Worm (Caenorhabditis elegans): ENCODE data around the gene F09B12.5.

F09B12.5 gene

ce11 chrX:15077597-15078261 is 6.8 kb upstream of the F09B12.5 start, which contains the start of the genes H40L08.8, H40L08.2 and H40L08.7 (continued):
- TF ChIP-seq hlh-17 (GFP tag; optimal IDR thresholded peaks at IDR 0.05; ENCODE audit: borderline replicate concordance): no peak
- no peak for TF ChIP-seq unc-98 (GFP tag; IDR thresholded peaks at IDR 0.05)
- no peak for TF ChIP-seq alr-1 (tag; optimal IDR thresholded peaks at IDR 0.05; ENCODE audit: borderline replicate concordance)
- no peak for TF ChIP-seq pax-3 (tag; optimal IDR thresholded peaks at IDR 0.05)
- no peak for TF ChIP-seq fos-1 (tag; optimal IDR thresholded peaks at IDR 0.05)
- no peak for TF ChIP-seq C16A3.4 (tag; optimal IDR thresholded peaks at IDR 0.05)
- no peak for TF ChIP-seq ztf-4 (tag; optimal IDR thresholded peaks at IDR 0.05)
- no peak for TF ChIP-seq zip-4 (GFP tag; optimal IDR thresholded peaks at IDR 0.05)
- no peak for TF ChIP-seq lin-13 (GFP tag; optimal IDR thresholded peaks at IDR 0.05)
- TF ChIP-seq unc-30 (tag; optimal IDR thresholded peaks at IDR 0.05): no peak
- TF ChIP-seq nhr-85 (tag): peak; percentile 90
- no peak for TF ChIP-seq lin-15B (tag; optimal IDR thresholded peaks at IDR 0.05)
- peak; percentile 48 for TF ChIP-seq nhr-19 (GFP tag; conservative IDR thresholded peaks at IDR 0.05)
- TF ChIP-seq aha-1 (tag; optimal IDR thresholded peaks at IDR 0.05): no peak
- no peak for TF ChIP-seq sup-37 (GFP tag; optimal IDR thresholded peaks at IDR 0.05)
- no peak for TF ChIP-seq aly-2 (tag; optimal IDR thresholded peaks at IDR 0.05)
- TF ChIP-seq nhr-12 (tag; optimal IDR thresholded peaks at IDR 0.05): no peak
- TF ChIP-seq lir-3 (tag; optimal IDR thresholded peaks at IDR 0.05; ENCODE audit: poor library complexity): no peak
- no peak for TF ChIP-seq ceh-90 (tag; optimal IDR thresholded peaks at IDR 0.05)
- TF ChIP-seq lin-35 (GFP tag; optimal IDR thresholded peaks at IDR 0.05): peak in 1 of 2 experiments; percentile 56
- no peak for TF ChIP-seq ceh-8 (GFP tag; optimal IDR thresholded peaks at IDR 0.05)
- TF ChIP-seq fkh-8 (tag; optimal IDR thresholded peaks at IDR 0.05): no peak
- no peak for TF ChIP-seq unc-130 (tag; optimal IDR thresholded peaks at IDR 0.05)
- no peak for TF ChIP-seq ceh-88 (GFP tag; IDR thresholded peaks at IDR 0.05)
- TF ChIP-seq efl-1 (optimal IDR thresholded peaks at IDR 0.05): no peak
- no peak for TF ChIP-seq efl-1 (GFP tag; optimal IDR thresholded peaks at IDR 0.05 in 1 of 2)
- TF ChIP-seq mef-2 (tag; optimal IDR thresholded peaks at IDR 0.05): no peak
- no peak for TF ChIP-seq lin-39 (tag; optimal IDR thresholded peaks at IDR 0.05)
- no peak for TF ChIP-seq xbp-1 (tag; optimal IDR thresholded peaks at IDR 0.05)
- TF ChIP-seq nhr-90 (tag; optimal IDR thresholded peaks at IDR 0.05; ENCODE audit: poor library complexity): peak; percentile 58
- TF ChIP-seq grh-1 (GFP tag; IDR thresholded peaks at IDR 0.05): peak; percentile 33; the same call in 1 of the 2 replicates
- TF ChIP-seq nhr-71 (tag; optimal IDR thresholded peaks at IDR 0.05): peak; percentile 71
- TF ChIP-seq isw-1 (GFP tag; IDR thresholded peaks at IDR 0.05): no peak
- peak in 3 of 6 experiments; percentile 4 to 32 (median 17) for TF ChIP-seq elt-3 (tag; optimal IDR thresholded peaks at IDR 0.05)
- TF ChIP-seq nhr-28 (tag; optimal IDR thresholded peaks at IDR 0.05): no peak
- no peak for TF ChIP-seq ztf-11 (tag; optimal IDR thresholded peaks at IDR 0.05)
- TF ChIP-seq ama-1 (optimal IDR thresholded peaks at IDR 0.05): peak; percentile 82
- TF ChIP-seq nhr-237 (tag; optimal IDR thresholded peaks at IDR 0.05): no peak
- no peak for TF ChIP-seq pqm-1 (tag; optimal IDR thresholded peaks at IDR 0.05)
- TF ChIP-seq vab-15 (tag; optimal IDR thresholded peaks at IDR 0.05): no peak
- TF ChIP-seq elt-2 (tag; optimal IDR thresholded peaks at IDR 0.05): no peak
- TF ChIP-seq sptf-1 (tag; optimal IDR thresholded peaks at IDR 0.05): no peak
- no peak for TF ChIP-seq fkh-4 (tag; optimal IDR thresholded peaks at IDR 0.05; ENCODE audit: borderline replicate concordance)
- no peak for TF ChIP-seq egl-27 (tag; optimal IDR thresholded peaks at IDR 0.05)
